Worm (Caenorhabditis elegans) whole organism, L4 larva: ENCODE measurements around the gene cyp-25A3.
A peak's percentile ranks its signal among the peaks of the same experiment; 100 is the strongest.

Experiments
- F10B5.3 ChIP-seq: sonication (generic microtip); optimal IDR thresholded peaks from 2 replicates; lab custom pipeline; 2016; ENCODE audit warnings: mild to moderate bottlenecking, missing genetic modification characterization, missing compliant biosample characterization
- F26F4.8 ChIP-seq: fragments of 200-800 bp; sonication (Bioruptor generic); conservative IDR thresholded peaks from 2 replicates; pipeline ENCODE4 v1.3.6; 2022; ENCODE audit warnings: missing genetic modification characterization, missing compliant biosample characterization
- Y48G9A.11 ChIP-seq: fragments of 200-800 bp; sonication (Bioruptor generic); IDR thresholded peaks from 2 replicates; pipeline ENCODE4 v1.3.6; 2022; ENCODE audit warnings: missing genetic modification reagents, missing genetic modification characterization, missing compliant biosample characterization
- Y5F2A.4 ChIP-seq: fragments of 200-800 bp; sonication (Bioruptor generic); optimal IDR thresholded peaks from 2 replicates; lab custom pipeline; 2018; ENCODE audit warnings: mild to moderate bottlenecking, missing genetic modification characterization, missing compliant biosample characterization
- Y75B8A.6 ChIP-seq: fragments of 200-800 bp; sonication (Bioruptor generic); IDR thresholded peaks from 2 replicates; pipeline ENCODE4 v1.3.6; 2022; ENCODE audit warnings: missing genetic modification reagents, missing genetic modification characterization, missing compliant biosample characterization
- ZK546.5 ChIP-seq, 2 experiments: sonication (generic microtip); optimal IDR thresholded peaks; 2 replicates each; lab custom pipeline; 2017; ENCODE audit warnings: missing biosample characterization in 2 of 2, missing genetic modification characterization in 2 of 2
- aha-1 ChIP-seq: fragments of 150-350 bp; peaks from one replicate; lab custom pipeline; 2014; ENCODE audit warnings: missing biosample characterization, missing genetic modification characterization
- ama-1 ChIP-seq: fragments of 150-350 bp; optimal IDR thresholded peaks from 2 replicates; lab custom pipeline; 2014; ENCODE audit warnings: inconsistent platforms, mixed read lengths
- arid-1 ChIP-seq: fragments of 200-800 bp; sonication (Bioruptor generic); conservative IDR thresholded peaks from 2 replicates; pipeline ENCODE4 v1.3.6; 2022; ENCODE audit warnings: missing genetic modification reagents, missing genetic modification characterization, missing compliant biosample characterization
- attf-4 ChIP-seq: sonication (generic microtip); optimal IDR thresholded peaks from 3 replicates; lab custom pipeline; 2017; ENCODE audit warnings: missing biosample characterization, missing genetic modification characterization
- ceh-28 ChIP-seq: fragments of 150-350 bp; optimal IDR thresholded peaks from 2 replicates; lab custom pipeline; 2014; ENCODE audit warnings: missing biosample characterization, missing genetic modification reagents, missing genetic modification characterization
- ceh-44 ChIP-seq: fragments of 200-800 bp; sonication (Bioruptor generic); IDR thresholded peaks from 2 replicates; pipeline ENCODE4 v1.3.6; 2022; ENCODE audit warnings: missing genetic modification reagents, missing genetic modification characterization, missing compliant biosample characterization
- ces-1 ChIP-seq: fragments of 150-350 bp; sonication (generic microtip); optimal IDR thresholded peaks from 4 replicates; lab custom pipeline; 2014; ENCODE audit warnings: missing biosample characterization, missing genetic modification reagents, missing genetic modification characterization
- cey-2 ChIP-seq: sonication (generic microtip); optimal IDR thresholded peaks from 3 replicates; lab custom pipeline; 2017; ENCODE audit warnings: missing genetic modification characterization, mild to moderate bottlenecking, missing compliant biosample characterization, antibody characterized with exemption, borderline replicate concordance; ENCODE audit not compliant: insufficient read depth
- daf-16 ChIP-seq, 3 experiments: sonication (generic microtip); optimal IDR thresholded peaks; 2 replicates each; lab custom pipeline; 2016 to 2017; ENCODE audit warnings: missing genetic modification characterization in 3 of 3, missing genetic modification reagents in 3 of 3, mild to moderate bottlenecking in 2 of 3, missing compliant biosample characterization in 2 of 3, missing biosample characterization in 1 of 3, moderate library complexity in 1 of 3
- daf-19 ChIP-seq: fragments of 200-800 bp; sonication (Bioruptor generic); conservative IDR thresholded peaks from 2 replicates; pipeline ENCODE4 v1.3.6; 2022; ENCODE audit warnings: missing genetic modification characterization, missing compliant biosample characterization
- daf-8 ChIP-seq: fragments of 200-800 bp; sonication (Bioruptor generic); IDR thresholded peaks from 2 replicates; pipeline ENCODE4 v1.3.6; 2022; ENCODE audit warnings: missing genetic modification characterization, missing compliant biosample characterization
- dmd-8 ChIP-seq: fragments of 200-800 bp; sonication (Bioruptor generic); IDR thresholded peaks from 2 replicates; pipeline ENCODE4 v1.3.6; 2022; ENCODE audit warnings: missing genetic modification characterization, missing compliant biosample characterization
- dpl-1 ChIP-seq: fragments of 150-350 bp; optimal IDR thresholded peaks from 2 replicates; lab custom pipeline; 2014; ENCODE audit warnings: missing biosample characterization, missing genetic modification reagents, missing genetic modification characterization
- gei-8 ChIP-seq: fragments of 200-800 bp; sonication (Bioruptor generic); optimal IDR thresholded peaks from 2 replicates; lab custom pipeline; 2018; ENCODE audit warnings: mild to moderate bottlenecking, missing genetic modification characterization, missing compliant biosample characterization
- hif-1 ChIP-seq, 2 experiments: sonication (generic microtip); optimal IDR thresholded peaks; 2 replicates each; lab custom pipeline; 2016 to 2017; ENCODE audit warnings: missing compliant biosample characterization in 2 of 2, missing genetic modification characterization in 2 of 2, missing genetic modification reagents in 2 of 2, missing genotype in 2 of 2, mild to moderate bottlenecking in 1 of 2
- hlh-11 ChIP-seq: fragments of 200-800 bp; sonication (Bioruptor generic); optimal IDR thresholded peaks from 2 replicates; lab custom pipeline; 2018; ENCODE audit warnings: mild to moderate bottlenecking, missing genetic modification characterization, missing compliant biosample characterization
- jun-1 ChIP-seq: fragments of 150-350 bp; optimal IDR thresholded peaks from 2 replicates; lab custom pipeline; 2014; ENCODE audit warnings: missing biosample characterization, missing genetic modification reagents, missing genetic modification characterization
- lin-15B ChIP-seq: fragments of 150-350 bp; sonication (generic microtip); optimal IDR thresholded peaks from 3 replicates; lab custom pipeline; 2014; ENCODE audit warnings: missing biosample characterization, missing genetic modification characterization
- lin-38 ChIP-seq: fragments of 200-800 bp; sonication (Bioruptor generic); IDR thresholded peaks from 2 replicates; pipeline ENCODE4 v1.3.6; 2022; ENCODE audit warnings: missing genetic modification reagents, missing genetic modification characterization, missing compliant biosample characterization
- lsy-2 ChIP-seq, 2 experiments: fragments of 150-350 bp in 1 of 2; sonication (generic microtip) in 1 of 2; optimal IDR thresholded peaks; 2 replicates each; lab custom pipeline; 2014 to 2017; ENCODE audit warnings: missing biosample characterization in 2 of 2, missing genetic modification characterization in 2 of 2
- madf-5 ChIP-seq, 2 experiments: fragments of 200-800 bp; sonication (Bioruptor generic); IDR thresholded peaks; 2 replicates each; pipeline ENCODE4 v1.3.6; 2022; ENCODE audit warnings: missing compliant biosample characterization in 2 of 2, missing genetic modification characterization in 2 of 2
- madf-9 ChIP-seq: fragments of 200-800 bp; sonication (Bioruptor generic); conservative IDR thresholded peaks from 2 replicates; pipeline ENCODE4 v1.3.6; 2022; ENCODE audit warnings: missing genetic modification reagents, missing genetic modification characterization, missing compliant biosample characterization
- mep-1 ChIP-seq: fragments of 150-350 bp; sonication (generic microtip); optimal IDR thresholded peaks from 3 replicates; lab custom pipeline; 2014; ENCODE audit warnings: missing biosample characterization, missing genetic modification characterization
- mes-2 ChIP-seq: sonication (generic microtip); optimal IDR thresholded peaks from 2 replicates; lab custom pipeline; 2016; ENCODE audit warnings: missing genotype, mild to moderate bottlenecking, missing genetic modification characterization, missing compliant biosample characterization; ENCODE audit not compliant: poor library complexity, severe bottlenecking
- nhr-102 ChIP-seq: sonication (generic microtip); optimal IDR thresholded peaks from 2 replicates; lab custom pipeline; 2016; ENCODE audit warnings: mild to moderate bottlenecking, missing genetic modification characterization, moderate library complexity, missing compliant biosample characterization
- nhr-237 ChIP-seq: sonication (generic microtip); optimal IDR thresholded peaks from 2 replicates; lab custom pipeline; 2017; ENCODE audit warnings: missing biosample characterization, missing genetic modification characterization
- nhr-25 ChIP-seq: sonication (generic microtip); optimal IDR thresholded peaks from 2 replicates; lab custom pipeline; 2017; ENCODE audit warnings: missing genetic modification characterization, mild to moderate bottlenecking, missing compliant biosample characterization, antibody characterized with exemption, moderate library complexity, borderline replicate concordance; ENCODE audit not compliant: insufficient read depth
- nhr-28 ChIP-seq: fragments of 150-350 bp; optimal IDR thresholded peaks from 2 replicates; lab custom pipeline; 2014; ENCODE audit warnings: missing biosample characterization, missing genetic modification characterization
- nhr-41 ChIP-seq: fragments of 200-800 bp; sonication (Bioruptor generic); IDR thresholded peaks from 2 replicates; pipeline ENCODE4 v1.3.6; 2022; ENCODE audit warnings: missing genetic modification reagents, missing genetic modification characterization, missing compliant biosample characterization
- nhr-77 ChIP-seq: fragments of 150-350 bp; optimal IDR thresholded peaks from 2 replicates; lab custom pipeline; 2014; ENCODE audit warnings: missing biosample characterization, missing genetic modification characterization
- pha-4 ChIP-seq, 2 experiments: fragments of 150-350 bp in 1 of 2; fragments of 200-800 bp in 1 of 2; sonication (Bioruptor generic) in 1 of 2; IDR thresholded peaks in 1 of 2; optimal IDR thresholded peaks in 1 of 2; 2 replicates each; pipeline versions ENCODE4 v1.3.6 to Lab custom; 2014 to 2022; ENCODE audit warnings: missing genetic modification characterization in 2 of 2, missing genetic modification reagents in 2 of 2, missing biosample characterization in 1 of 2, missing compliant biosample characterization in 1 of 2
- php-3 ChIP-seq: fragments of 200-800 bp; sonication (Bioruptor generic); IDR thresholded peaks from 2 replicates; pipeline ENCODE4 v1.3.6; 2022; ENCODE audit warnings: missing genetic modification reagents, missing genetic modification characterization, missing compliant biosample characterization
- rbr-2 ChIP-seq: sonication (generic microtip); optimal IDR thresholded peaks from 2 replicates; lab custom pipeline; 2016; ENCODE audit warnings: missing genotype, missing genetic modification characterization, missing compliant biosample characterization
- sdz-12 ChIP-seq: fragments of 200-800 bp; sonication (Bioruptor generic); optimal IDR thresholded peaks from 2 replicates; lab custom pipeline; 2018; ENCODE audit warnings: mild to moderate bottlenecking, missing genetic modification characterization, missing compliant biosample characterization
- set-16 ChIP-seq: fragments of 200-800 bp; sonication (Bioruptor generic); IDR thresholded peaks from 2 replicates; pipeline ENCODE4 v1.3.6; 2022; ENCODE audit warnings: missing genetic modification reagents, missing genetic modification characterization, missing compliant biosample characterization
- skn-1 ChIP-seq: fragments of 150-350 bp; optimal IDR thresholded peaks from 2 replicates; lab custom pipeline; 2014; ENCODE audit warnings: missing biosample characterization, missing genetic modification characterization
- spr-3 ChIP-seq: fragments of 200-800 bp; sonication (Bioruptor generic); optimal IDR thresholded peaks from 2 replicates; lab custom pipeline; 2018; ENCODE audit warnings: mild to moderate bottlenecking, missing genetic modification characterization, missing compliant biosample characterization
- tag-97 ChIP-seq: fragments of 200-800 bp; sonication (Bioruptor generic); IDR thresholded peaks from 2 replicates; pipeline ENCODE4 v1.3.6; 2022; ENCODE audit warnings: missing genetic modification characterization, missing compliant biosample characterization
- tra-1 ChIP-seq: fragments of 200-800 bp; sonication (Bioruptor generic); IDR thresholded peaks from 2 replicates; pipeline ENCODE4 v1.3.6; 2022; ENCODE audit warnings: missing genetic modification reagents, missing genetic modification characterization, missing compliant biosample characterization
- unc-39 ChIP-seq: sonication (generic microtip); optimal IDR thresholded peaks from 2 replicates; lab custom pipeline; 2017; ENCODE audit warnings: missing biosample characterization, missing genetic modification characterization
- zfp-2 ChIP-seq: sonication (generic microtip); optimal IDR thresholded peaks from 2 replicates; lab custom pipeline; 2016; ENCODE audit warnings: mild to moderate bottlenecking, missing genetic modification characterization, missing compliant biosample characterization
- zip-11 ChIP-seq: fragments of 200-800 bp; sonication (Bioruptor generic); IDR thresholded peaks from 2 replicates; pipeline ENCODE4 v1.3.6; 2022; ENCODE audit warnings: missing genetic modification characterization, missing compliant biosample characterization
- ztf-7 ChIP-seq: fragments of 150-350 bp; optimal IDR thresholded peaks from 2 replicates; lab custom pipeline; 2014; ENCODE audit warnings: missing biosample characterization, missing genetic modification characterization

The cyp-25A3 gene

ce11 chrIII:3862918-3863385 lies 23.4 kb upstream of the cyp-25A3 start, which contains the start of gene brc-1 (continued):
- peak; percentile 93 for TF ChIP-seq dpl-1
- TF ChIP-seq tra-1 (GFP tag; lab: Robert Waterston, UW), result no peak; the same call in none of the 2 replicates
- TF ChIP-seq mes-2 (tag; lab: Kevin White, UChicago), result peak; percentile 87
- TF ChIP-seq ZK546.5 (tag; optimal IDR thresholded peaks at IDR 0.05; lab: Kevin White, UChicago), result no peak
- TF ChIP-seq ces-1 (GFP tag; lab: Kevin White, UChicago), result no peak
- peak; percentile 69 for TF ChIP-seq pha-4 (GFP tag; IDR thresholded peaks at IDR 0.05; lab: Robert Waterston, UW)
- TF ChIP-seq pha-4 (tag; optimal IDR thresholded peaks at IDR 0.05; lab: Kevin White, UChicago), result no peak
- peak; percentile 26 for TF ChIP-seq zfp-2 (tag; lab: Kevin White, UChicago)
- peak; percentile 92 for TF ChIP-seq hlh-11 (tag; lab: Kevin White, UChicago)
- TF ChIP-seq nhr-28 (tag; lab: Kevin White, UChicago), result peak; percentile 77
- TF ChIP-seq nhr-25 (tag; lab: Kevin White, UChicago), result peak; percentile 62
- no peak; the same call in 1 of the 2 replicates for TF ChIP-seq dmd-8 (GFP tag; lab: Robert Waterston, UW)
- peak; percentile 39 for TF ChIP-seq nhr-102 (tag; lab: Kevin White, UChicago)
- peak; percentile 53 for TF ChIP-seq nhr-237 (tag; lab: Kevin White, UChicago)
- peak; percentile 30 for TF ChIP-seq spr-3
- TF ChIP-seq nhr-41 (GFP tag; lab: Robert Waterston, UW), result no peak
- no peak for TF ChIP-seq unc-39
- TF ChIP-seq Y48G9A.11 (GFP tag; lab: Robert Waterston, UW), result no peak
- peak; percentile 82 to 96 for TF ChIP-seq lsy-2 (tag; optimal IDR thresholded peaks at IDR 0.05; lab: Kevin White, UChicago)
- TF ChIP-seq F26F4.8, result no peak
- no peak for TF ChIP-seq F10B5.3 (tag; lab: Kevin White, UChicago)
- peak; percentile 33 to 90 for TF ChIP-seq hif-1 (tag; optimal IDR thresholded peaks at IDR 0.05; lab: Kevin White, UChicago)
- TF ChIP-seq ceh-28 (tag; lab: Kevin White, UChicago), result no peak
- 0 out of 2 replicates have a peak, but pooled peaks have one; percentile 45 for TF ChIP-seq arid-1 (GFP tag; lab: Robert Waterston, UW)
- peak; percentile 97 for TF ChIP-seq aha-1 (tag; lab: Kevin White, UChicago)
- peak; percentile 66 for TF ChIP-seq lin-15B (tag; lab: Kevin White, UChicago)
- no peak for TF ChIP-seq Y5F2A.4
- peak; percentile 89 for TF ChIP-seq rbr-2 (tag; lab: Kevin White, UChicago)
- no peak for TF ChIP-seq daf-8 (GFP tag; lab: Robert Waterston, UW)
- TF ChIP-seq php-3 (GFP tag; lab: Robert Waterston, UW), result no peak
- no peak for TF ChIP-seq madf-5 (GFP tag; IDR thresholded peaks at IDR 0.05; lab: Robert Waterston, UW)
- peak in 1 of 2 experiments; percentile 41 for TF ChIP-seq daf-16 (GFP tag; optimal IDR thresholded peaks at IDR 0.05; lab: Kevin White, UChicago)
- TF ChIP-seq daf-16 (tag; optimal IDR thresholded peaks at IDR 0.05; lab: Kevin White, UChicago), result peak; percentile 50
- no peak for TF ChIP-seq cey-2
- TF ChIP-seq ztf-7 (tag; lab: Kevin White, UChicago), result peak; percentile 1
- 0 out of 2 replicates have a peak, but pooled peaks have one; percentile 28 for TF ChIP-seq ceh-44 (GFP tag; lab: Robert Waterston, UW)
- TF ChIP-seq ama-1, result peak; percentile 99
- peak; percentile 29 for TF ChIP-seq jun-1 (tag; lab: Kevin White, UChicago)
- peak; percentile 41; the same call in 1 of the 2 replicates for TF ChIP-seq Y75B8A.6 (GFP tag; lab: Robert Waterston, UW)
- TF ChIP-seq tag-97 (GFP tag; lab: Robert Waterston, UW), result no peak
- TF ChIP-seq zip-11 (GFP tag; lab: Robert Waterston, UW), result no peak
- TF ChIP-seq madf-9 (GFP tag; lab: Robert Waterston, UW), result peak; percentile 63; the same call in 1 of the 2 replicates
- TF ChIP-seq set-16, result peak; percentile 98
- TF ChIP-seq sdz-12 (GFP tag; lab: Kevin White, UChicago), result no peak
- TF ChIP-seq skn-1, result no peak
- peak; percentile 97 for TF ChIP-seq lin-38 (GFP tag; lab: Robert Waterston, UW)
- no peak for TF ChIP-seq attf-4
- TF ChIP-seq gei-8 (GFP tag; lab: Kevin White, UChicago), result no peak
- peak; percentile 95 for TF ChIP-seq mep-1 (tag; lab: Kevin White, UChicago)
- TF ChIP-seq daf-19 (GFP tag; lab: Robert Waterston, UW), result no peak
- peak; percentile 86 for TF ChIP-seq nhr-77 (tag; lab: Kevin White, UChicago)
